Worm (Caenorhabditis elegans): ENCODE measurements around the gene lrr-1.

DNA sequence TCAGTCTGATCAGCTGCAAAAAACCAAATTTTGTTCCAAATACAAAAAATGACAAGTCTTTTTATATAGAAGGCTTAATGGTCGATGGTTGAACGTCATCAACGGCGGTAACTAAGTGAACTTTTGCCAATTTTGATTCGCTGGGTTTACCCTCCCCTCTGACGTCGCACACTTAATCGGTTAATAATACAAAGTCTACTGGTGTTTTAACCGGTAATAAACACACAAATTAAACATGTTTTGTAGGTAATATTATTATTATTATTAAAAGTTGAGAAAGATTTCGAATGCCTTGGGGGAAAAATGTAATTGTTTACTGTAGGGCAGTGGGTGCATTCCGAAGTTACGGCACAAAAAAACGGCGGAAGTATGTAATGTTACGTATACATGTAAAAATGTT, 24.5 kb upstream of the lrr-1 start, which contains the start of gene pho-12:
- TF ChIP-seq snpc-4 (tag; optimal IDR thresholded peaks at IDR 0.05) (no peak), ama-1 (optimal IDR thresholded peaks at IDR 0.05) (no peak), dve-1 (tag; optimal IDR thresholded peaks at IDR 0.05; ENCODE audit: insufficient read depth) (no peak), unc-62 (GFP tag; optimal IDR thresholded peaks at IDR 0.05 in 1 of 2) (no peak), unc-62 (tag; optimal IDR thresholded peaks at IDR 0.05) (no peak), aly-2 (tag; optimal IDR thresholded peaks at IDR 0.05) (no peak), lin-13 (GFP tag; optimal IDR thresholded peaks at IDR 0.05) (no peak), snpc-1.2 (GFP tag; IDR thresholded peaks at IDR 0.05) (no peak), ceh-62 (tag; optimal IDR thresholded peaks at IDR 0.05) (no peak), daf-16 (GFP tag; optimal IDR thresholded peaks at IDR 0.05) (no peak), daf-16 (tag; optimal IDR thresholded peaks at IDR 0.05) (no peak)
